Worm (Caenorhabditis elegans): ENCODE results near the gene dos-3.

Gene dos-3

DNA sequence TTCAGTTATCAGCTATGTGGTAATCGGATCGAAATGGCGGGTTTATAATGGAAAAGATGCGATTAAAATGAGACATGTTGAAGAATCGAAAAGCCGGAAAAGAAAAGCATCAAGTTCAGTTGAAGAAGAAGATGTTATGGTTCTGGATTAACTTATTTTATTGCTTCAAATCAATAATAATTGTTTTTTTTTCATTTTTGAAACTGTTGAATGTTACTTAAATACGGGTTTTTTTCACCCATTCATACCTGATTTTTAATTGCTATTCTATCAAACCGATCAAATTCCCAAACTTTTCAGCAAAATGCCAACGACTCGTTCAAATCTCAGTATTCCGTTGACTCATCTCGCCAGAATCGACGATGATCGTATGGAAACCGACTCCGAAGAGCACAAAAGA, 20.5 kb upstream of the dos-3 start, which contains the start of gene exos-4.2:
TSS of gene exos-4.2 (plus strand) at position 301 of the 400 bp plus-strand sequence.
- TF ChIP-seq fos-1 (tag; optimal IDR thresholded peaks at IDR 0.05) (no peak), egl-27 (tag; optimal IDR thresholded peaks at IDR 0.05) (no peak), gmeb-1 (tag; optimal IDR thresholded peaks at IDR 0.05) (no peak), mbf-1 (tag; optimal IDR thresholded peaks at IDR 0.05) (no peak), sma-3 (GFP tag; optimal IDR thresholded peaks at IDR 0.05) (no peak), ztf-4 (tag; optimal IDR thresholded peaks at IDR 0.05) (no peak), nhr-12 (tag; optimal IDR thresholded peaks at IDR 0.05) (no peak), unc-55 (GFP tag; optimal IDR thresholded peaks at IDR 0.05) (no peak), unc-62 (GFP tag; optimal IDR thresholded peaks at IDR 0.05) (no peak), nhr-10 (tag; optimal IDR thresholded peaks at IDR 0.05) (no peak), nhr-237 (tag; optimal IDR thresholded peaks at IDR 0.05) (no peak), unc-39 (tag; optimal IDR thresholded peaks at IDR 0.05) (no peak), nhr-25 (tag; optimal IDR thresholded peaks at IDR 0.05) (no peak), elt-3 (tag; optimal IDR thresholded peaks at IDR 0.05) (no peak)

DNA sequence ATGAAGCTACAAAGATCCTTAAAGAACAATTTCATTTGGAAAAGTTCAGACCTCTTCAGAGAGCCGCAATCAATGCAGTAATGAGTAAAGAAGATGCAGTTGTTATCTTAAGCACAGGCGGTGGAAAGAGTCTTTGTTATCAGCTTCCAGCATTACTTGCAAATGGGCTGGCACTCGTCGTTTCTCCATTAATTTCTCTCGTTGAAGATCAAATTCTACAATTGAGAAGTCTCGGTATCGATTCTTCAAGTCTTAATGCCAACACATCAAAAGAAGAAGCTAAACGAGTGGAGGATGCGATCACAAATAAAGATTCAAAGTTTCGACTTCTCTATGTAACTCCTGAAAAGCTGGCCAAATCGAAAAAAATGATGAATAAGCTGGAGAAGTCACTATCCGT, 17.5 kb upstream of the dos-3 start:
- TF ChIP-seq R02D3.7 (tag; optimal IDR thresholded peaks at IDR 0.05) (no peak), fos-1 (tag; optimal IDR thresholded peaks at IDR 0.05) (peak; percentile 3), zag-1 (tag; optimal IDR thresholded peaks at IDR 0.05) (no peak), ztf-11 (tag; optimal IDR thresholded peaks at IDR 0.05) (no peak), elt-1 (tag; optimal IDR thresholded peaks at IDR 0.05) (no peak), unc-62 (GFP tag; optimal IDR thresholded peaks at IDR 0.05) (no peak)

- no peak for TF ChIP-seq ztf-1 (GFP tag; conservative IDR thresholded peaks at IDR 0.05)
- no peak for TF ChIP-seq aly-2 (tag; optimal IDR thresholded peaks at IDR 0.05)
- TF ChIP-seq lsy-2 (tag; optimal IDR thresholded peaks at IDR 0.05): no peak
- no peak for TF ChIP-seq unc-39 (tag; optimal IDR thresholded peaks at IDR 0.05)
- TF ChIP-seq C34F6.9 (tag; optimal IDR thresholded peaks at IDR 0.05): no peak
- TF ChIP-seq unc-62 (GFP tag; optimal IDR thresholded peaks at IDR 0.05): no peak
- TF ChIP-seq nhr-6 (tag; optimal IDR thresholded peaks at IDR 0.05): no peak
- TF ChIP-seq mbf-1 (tag; optimal IDR thresholded peaks at IDR 0.05): no peak
- no peak for TF ChIP-seq skn-1 (tag; optimal IDR thresholded peaks at IDR 0.05)
- TF ChIP-seq nhr-10 (tag; optimal IDR thresholded peaks at IDR 0.05): no peak
- TF ChIP-seq nhr-23 (tag; optimal IDR thresholded peaks at IDR 0.05): no peak
- no peak for TF ChIP-seq dmd-4 (tag; optimal IDR thresholded peaks at IDR 0.05)
- TF ChIP-seq peb-1 (tag; optimal IDR thresholded peaks at IDR 0.05): no peak
- TF ChIP-seq ztf-11 (tag; optimal IDR thresholded peaks at IDR 0.05): no peak
- TF ChIP-seq zag-1 (tag; optimal IDR thresholded peaks at IDR 0.05): no peak
- TF ChIP-seq ceh-82 (tag; optimal IDR thresholded peaks at IDR 0.05): no peak
Observed at ce11 chrIII:856260-856659, 16.9 kb upstream of the dos-3 start, which contains the start of gene K02F3.12. K02F3.12 (plus strand) TSS chrIII:856560.

ce11 chrIII:853859-854359, 14.5 kb upstream of the dos-3 start, which contains the start of the genes rnp-5 and tag-51:
rnp-5 (minus strand) TSS chrIII:853909.
tag-51 (plus strand) TSS chrIII:854221.
- TF ChIP-seq C34F6.9 (tag; optimal IDR thresholded peaks at IDR 0.05) (peak; percentile 30), dmd-4 (tag; optimal IDR thresholded peaks at IDR 0.05) (no peak), lsy-2 (tag; optimal IDR thresholded peaks at IDR 0.05) (peak in 1 of 2 experiments; percentile 25), blmp-1 (tag; optimal IDR thresholded peaks at IDR 0.05; ENCODE audit: insufficient read depth) (peak; percentile 37), unc-55 (GFP tag; optimal IDR thresholded peaks at IDR 0.05) (peak; percentile 41)

- TF ChIP-seq nhr-25 (tag; optimal IDR thresholded peaks at IDR 0.05) (no peak), unc-62 (GFP tag; optimal IDR thresholded peaks at IDR 0.05) (no peak), sem-4 (tag; optimal IDR thresholded peaks at IDR 0.05) (no peak), nhr-23 (tag; optimal IDR thresholded peaks at IDR 0.05) (no peak)
Observed at ce11 chrIII:853414-853813, 14.0 kb upstream of the dos-3 start.

DNA sequence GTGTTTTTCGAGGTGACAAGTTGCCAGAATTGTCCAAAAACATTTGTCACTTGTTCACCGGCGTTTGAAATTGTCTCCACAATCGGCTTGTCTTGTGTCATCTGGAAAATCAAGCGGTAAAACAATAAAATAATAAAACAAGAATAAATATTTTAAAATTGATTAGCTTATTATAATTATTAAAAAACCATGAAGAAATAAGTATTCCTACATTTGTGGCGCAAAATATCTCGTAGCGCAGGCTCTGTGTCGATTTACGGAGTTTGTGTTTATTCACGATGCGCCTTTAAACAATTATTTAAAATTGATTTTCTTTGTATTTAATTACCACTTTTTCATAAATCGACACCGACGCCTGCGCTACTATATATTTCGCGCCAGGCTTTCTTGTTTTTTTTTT, 12.9 kb upstream of the dos-3 start, which contains the start of gene moma-1:
TSS of gene moma-1 (minus strand) at position 101 of the 400 bp plus-strand sequence.
- TF ChIP-seq Y55F3AM.14 (GFP tag; optimal IDR thresholded peaks at IDR 0.05) (no peak), nhr-77 (tag; optimal IDR thresholded peaks at IDR 0.05) (no peak), ztf-4 (tag; optimal IDR thresholded peaks at IDR 0.05) (no peak), nhr-237 (tag; optimal IDR thresholded peaks at IDR 0.05) (no peak), unc-62 (GFP tag; optimal IDR thresholded peaks at IDR 0.05) (no peak), zag-1 (tag; optimal IDR thresholded peaks at IDR 0.05) (no peak), R02D3.7 (tag; optimal IDR thresholded peaks at IDR 0.05) (no peak), nhr-23 (tag; optimal IDR thresholded peaks at IDR 0.05) (no peak), fos-1 (tag; optimal IDR thresholded peaks at IDR 0.05) (no peak), lsy-2 (tag; optimal IDR thresholded peaks at IDR 0.05) (no peak), peb-1 (tag; optimal IDR thresholded peaks at IDR 0.05) (no peak), nhr-25 (tag; optimal IDR thresholded peaks at IDR 0.05) (no peak), F13H6.1 (tag; optimal IDR thresholded peaks at IDR 0.05) (no peak), nhr-11 (tag; optimal IDR thresholded peaks at IDR 0.05) (no peak), mab-5 (tag; optimal IDR thresholded peaks at IDR 0.05) (no peak), lin-13 (GFP tag; optimal IDR thresholded peaks at IDR 0.05) (no peak), skn-1 (tag; optimal IDR thresholded peaks at IDR 0.05) (no peak), crh-2 (tag; optimal IDR thresholded peaks at IDR 0.05) (no peak), unc-55 (GFP tag; optimal IDR thresholded peaks at IDR 0.05) (no peak)
